Fruit fly (Drosophila melanogaster) S2 (cell line): ENCODE data around the gene CG33641.

Source experiments
- CG8478 ChIP-seq: fragments of >200 bp; optimal IDR thresholded peaks from 2 replicates; lab custom pipeline; 2018
- CTCF ChIP-seq, 2 experiments: fragments of >200 bp; optimal IDR thresholded peaks; 2 replicates each; lab custom pipeline; 2018

- TF ChIP-seq CTCF (optimal IDR thresholded peaks at IDR 0.05; lab: Kevin White, UChicago) (no peak), CG8478 (lab: Kevin White, UChicago) (no peak)
Measured at dm6 chr2L:13514262-13514937, 14.4 kb upstream of the CG33641 start.
